Fruit fly (Drosophila melanogaster) whole organism, wandering third instar larva: ENCODE measurements around the gene Pex3.

Source experiments
- Abd-B ChIP-seq: fragments of >200 bp; optimal IDR thresholded peaks from 2 replicates; lab custom pipeline; 2017; ENCODE audit warnings: missing biosample characterization, missing genetic modification characterization
- CG32264 ChIP-seq: fragments of 200-800 bp; sonication (Bioruptor generic); optimal IDR thresholded peaks from 2 replicates; lab custom pipeline; 2016; ENCODE audit warnings: missing biosample characterization, missing genetic modification characterization
- CG9705 ChIP-seq: fragments of 200-800 bp; sonication (Bioruptor generic); optimal IDR thresholded peaks from 2 replicates; lab custom pipeline; 2018; ENCODE audit warnings: missing biosample characterization, mild to moderate bottlenecking, missing genetic modification characterization
- CrebA ChIP-seq: fragments of 200-800 bp; sonication (Bioruptor generic); optimal IDR thresholded peaks from 2 replicates; lab custom pipeline; 2016; ENCODE audit warnings: missing biosample characterization, mild to moderate bottlenecking, missing genetic modification characterization, borderline replicate concordance
- Dfd ChIP-seq: fragments of >200 bp; optimal IDR thresholded peaks from 2 replicates; lab custom pipeline; 2017; ENCODE audit warnings: missing biosample characterization, missing genetic modification characterization
- Dif ChIP-seq: fragments of 200-275, 200-300 bp; sonication (Bioruptor generic); optimal IDR thresholded peaks from 2 replicates; lab custom pipeline; 2018; ENCODE audit warnings: missing biosample characterization, missing genetic modification characterization; ENCODE audit not compliant: partially characterized antibody
- GATAd ChIP-seq: sonication (Bioruptor generic); optimal IDR thresholded peaks from 2 replicates; lab custom pipeline; 2016; ENCODE audit warnings: missing biosample characterization, missing genetic modification characterization
- HLH106 ChIP-seq: fragments of 200-800 bp; optimal IDR thresholded peaks from 3 replicates; lab custom pipeline; 2019; ENCODE audit warnings: missing biosample characterization, mild to moderate bottlenecking, missing genetic modification characterization, moderate library complexity
- Hnf4 ChIP-seq: fragments of 200-800 bp; sonication (Bioruptor generic); optimal IDR thresholded peaks from 2 replicates; lab custom pipeline; 2016; ENCODE audit warnings: missing biosample characterization, mild to moderate bottlenecking, missing genetic modification characterization
- Hr78 ChIP-seq: fragments of >200 bp; optimal IDR thresholded peaks from 2 replicates; lab custom pipeline; 2017; ENCODE audit warnings: missing biosample characterization, missing genetic modification characterization
- Hr83 ChIP-seq: fragments of 200-300 bp; sonication (Bioruptor generic); optimal IDR thresholded peaks from 2 replicates; lab custom pipeline; 2016; ENCODE audit warnings: missing biosample characterization, mild to moderate bottlenecking, missing genetic modification characterization, moderate library complexity; ENCODE audit not compliant: poor library complexity, severe bottlenecking
- Jra ChIP-seq: sonication (Bioruptor generic); optimal IDR thresholded peaks from 2 replicates; lab custom pipeline; 2016; ENCODE audit warnings: missing biosample characterization, missing genetic modification characterization
- Mio ChIP-seq: sonication (Bioruptor generic); optimal IDR thresholded peaks from 2 replicates; lab custom pipeline; 2016; ENCODE audit warnings: missing biosample characterization, missing genetic modification characterization
- Myc ChIP-seq: fragments of >200 bp; optimal IDR thresholded peaks from 2 replicates; lab custom pipeline; 2017
- N ChIP-seq: fragments of >200 bp; optimal IDR thresholded peaks from 2 replicates; lab custom pipeline; 2018; ENCODE audit warnings: missing biosample characterization, missing external identifiers, missing genetic modification characterization
- OdsH ChIP-seq: fragments of 200-800 bp; sonication (Bioruptor generic); optimal IDR thresholded peaks from 2 replicates; lab custom pipeline; 2016; ENCODE audit warnings: missing biosample characterization, mild to moderate bottlenecking, missing genetic modification characterization
- Rel ChIP-seq, 2 experiments: fragments of 200-800 bp; sonication (Bioruptor generic) in 1 of 2; optimal IDR thresholded peaks; 2 replicates in 1 of 2; 3 replicates in 1 of 2; lab custom pipeline; 2016 to 2019; ENCODE audit warnings: mild to moderate bottlenecking in 2 of 2, missing biosample characterization in 2 of 2, missing genetic modification characterization in 2 of 2, moderate library complexity in 1 of 2
- Sp1 ChIP-seq: fragments of 200-800 bp; sonication (Bioruptor generic); optimal IDR thresholded peaks from 3 replicates; lab custom pipeline; 2019; ENCODE audit warnings: missing biosample characterization, mild to moderate bottlenecking, missing genetic modification characterization, moderate library complexity
- Vsx2 ChIP-seq: fragments of 200-300, 225-300 bp; sonication (Bioruptor generic); optimal IDR thresholded peaks from 2 replicates; lab custom pipeline; 2018; ENCODE audit warnings: missing biosample characterization, missing genetic modification characterization; ENCODE audit not compliant: partially characterized antibody
- br ChIP-seq: fragments of 200-800 bp; sonication (Bioruptor generic); optimal IDR thresholded peaks from 2 replicates; lab custom pipeline; 2016; ENCODE audit warnings: missing biosample characterization, missing genetic modification characterization
- brk ChIP-seq: fragments of 200-800 bp; sonication (Bioruptor generic); optimal IDR thresholded peaks from 2 replicates; lab custom pipeline; 2016; ENCODE audit warnings: missing biosample characterization, mild to moderate bottlenecking, missing genetic modification characterization
- dl ChIP-seq, 2 experiments: fragments of 175-275, 200-275 bp in 1 of 2; fragments of 200-275 bp in 1 of 2; sonication (Bioruptor generic); optimal IDR thresholded peaks; lab custom pipeline; 2018; ENCODE audit warnings: mild to moderate bottlenecking in 2 of 2, missing biosample characterization in 2 of 2, missing genetic modification characterization in 2 of 2, moderate library complexity in 2 of 2; ENCODE audit not compliant: partially characterized antibody in 2 of 2, insufficient read depth in 1 of 2
- dmrt93B ChIP-seq: fragments of 200-800 bp; sonication (Bioruptor generic); optimal IDR thresholded peaks from 2 replicates; lab custom pipeline; 2018; ENCODE audit warnings: missing biosample characterization, mild to moderate bottlenecking, missing genetic modification characterization
- dsf ChIP-seq: sonication (Bioruptor generic); optimal IDR thresholded peaks from 2 replicates; lab custom pipeline; 2016; ENCODE audit warnings: missing biosample characterization, missing genetic modification characterization, borderline replicate concordance
- ey ChIP-seq: fragments of 200-800 bp; sonication (Bioruptor generic); optimal IDR thresholded peaks from 2 replicates; lab custom pipeline; 2016; ENCODE audit warnings: missing biosample characterization, missing genetic modification characterization
- foxo ChIP-seq, 2 experiments: fragments of 200-800 bp; sonication (Bioruptor generic); optimal IDR thresholded peaks; 2 replicates in 1 of 2; 3 replicates in 1 of 2; lab custom pipeline; 2016 to 2017; ENCODE audit warnings: missing biosample characterization in 2 of 2, missing genetic modification characterization in 2 of 2
- fru ChIP-seq: fragments of 200-800 bp; sonication (Bioruptor generic); optimal IDR thresholded peaks from 3 replicates; lab custom pipeline; 2016; ENCODE audit warnings: missing biosample characterization, mild to moderate bottlenecking, missing genetic modification characterization
- h ChIP-seq: fragments of 200-800 bp; sonication (Bioruptor generic); optimal IDR thresholded peaks from 3 replicates; lab custom pipeline; 2016; ENCODE audit warnings: missing biosample characterization, mild to moderate bottlenecking, missing genetic modification characterization
- jim ChIP-seq: fragments of 175-275, 200-325 bp; sonication (Bioruptor generic); optimal IDR thresholded peaks from 2 replicates; lab custom pipeline; 2016; ENCODE audit warnings: missing biosample characterization, mild to moderate bottlenecking, missing genetic modification characterization
- lola ChIP-seq: fragments of >200 bp; optimal IDR thresholded peaks from 2 replicates; lab custom pipeline; 2017; ENCODE audit warnings: missing biosample characterization, missing genetic modification characterization
- pan ChIP-seq: fragments of >200 bp; optimal IDR thresholded peaks from 2 replicates; lab custom pipeline; 2017
- psq ChIP-seq: fragments of 200-800 bp; sonication (Bioruptor generic); optimal IDR thresholded peaks from 3 replicates; lab custom pipeline; 2017; ENCODE audit warnings: missing biosample characterization, mild to moderate bottlenecking, missing genetic modification characterization, moderate library complexity
- rgr ChIP-seq: fragments of 200-800 bp; sonication (Bioruptor generic); optimal IDR thresholded peaks from 3 replicates; lab custom pipeline; 2016; ENCODE audit warnings: missing biosample characterization, mild to moderate bottlenecking, missing genetic modification characterization
- sage ChIP-seq: fragments of 200-800 bp; sonication (Bioruptor generic); optimal IDR thresholded peaks from 2 replicates; lab custom pipeline; 2016; ENCODE audit warnings: missing biosample characterization, mild to moderate bottlenecking, missing genetic modification characterization
- sv ChIP-seq: fragments of 200-800 bp; sonication (Bioruptor generic); optimal IDR thresholded peaks from 3 replicates; lab custom pipeline; 2016; ENCODE audit warnings: missing biosample characterization, missing genetic modification characterization
- tai ChIP-seq: sonication (Bioruptor generic); optimal IDR thresholded peaks from 2 replicates; lab custom pipeline; 2016; ENCODE audit warnings: missing biosample characterization, missing genetic modification characterization
- usp ChIP-seq: fragments of >200 bp; optimal IDR thresholded peaks from 2 replicates; lab custom pipeline; 2017; ENCODE audit warnings: missing biosample characterization, missing genetic modification characterization
- woc ChIP-seq: sonication (Bioruptor generic); optimal IDR thresholded peaks from 2 replicates; lab custom pipeline; 2016; ENCODE audit warnings: missing biosample characterization, mild to moderate bottlenecking, missing genetic modification characterization

Pex3 gene

dm6 chr3L:15140268-15140957 is 3.7 kb upstream of the Pex3 start:
- TF ChIP-seq brk (GFP tag; lab: Kevin White, UChicago): no peak
- TF ChIP-seq Hr83 (GFP tag; lab: Kevin White, UChicago): peak; percentile 29
- TF ChIP-seq Rel (GFP tag; optimal IDR thresholded peaks at IDR 0.05; lab: Kevin White, UChicago): no peak
- TF ChIP-seq Rel (tag; optimal IDR thresholded peaks at IDR 0.05; lab: Kevin White, UChicago): peak; percentile 28
- TF ChIP-seq, all 38 proteins: peak for 2

- TF ChIP-seq Sp1 (GFP tag; lab: Kevin White, UChicago) (peak; percentile 15), Mio (no peak), sv (GFP tag; lab: Kevin White, UChicago) (no peak), sage (GFP tag; lab: Kevin White, UChicago) (no peak), Vsx2 (GFP tag; lab: Kevin White, UChicago) (no peak), brk (GFP tag; lab: Kevin White, UChicago) (no peak), dmrt93B (GFP tag; lab: Kevin White, UChicago) (no peak), HLH106 (tag; lab: Kevin White, UChicago) (peak; percentile 31), foxo (GFP tag; optimal IDR thresholded peaks at IDR 0.05; lab: Kevin White, UChicago) (peak in 1 of 2 experiments; percentile 28), usp (GFP tag; lab: Kevin White, UChicago) (no peak), br (GFP tag; lab: Kevin White, UChicago) (peak; percentile 3), h (peak; percentile 30), CG32264 (no peak), rgr (GFP tag; lab: Kevin White, UChicago) (peak; percentile 43), Hnf4 (GFP tag; lab: Kevin White, UChicago) (no peak), CG9705 (no peak), Myc (lab: Kevin White, UChicago) (peak; percentile 75), tai (GFP tag; lab: Kevin White, UChicago) (no peak), dsf (GFP tag; lab: Kevin White, UChicago) (no peak), Jra (GFP tag; lab: Kevin White, UChicago) (peak; percentile 32), GATAd (GFP tag; lab: Kevin White, UChicago) (no peak), dl (GFP tag; optimal IDR thresholded peaks at IDR 0.05; lab: Kevin White, UChicago; ENCODE audit: insufficient read depth in 1 of 2, partially characterized antibody in 2 of 2) (peak; percentile 6 to 43), Rel (GFP tag; optimal IDR thresholded peaks at IDR 0.05; lab: Kevin White, UChicago) (no peak), Rel (tag; optimal IDR thresholded peaks at IDR 0.05; lab: Kevin White, UChicago) (peak; percentile 20), Dfd (GFP tag; lab: Kevin White, UChicago) (no peak), Abd-B (GFP tag; lab: Kevin White, UChicago) (no peak), jim (GFP tag; lab: Kevin White, UChicago) (no peak), Hr83 (GFP tag; lab: Kevin White, UChicago) (no peak), psq (no peak), pan (lab: Kevin White, UChicago) (no peak), N (GFP tag; lab: Kevin White, UChicago) (no peak), OdsH (GFP tag; lab: Kevin White, UChicago) (no peak), fru (GFP tag; lab: Kevin White, UChicago) (peak; percentile 16), lola (no peak), woc (GFP tag; lab: Kevin White, UChicago) (peak; percentile 5), CrebA (GFP tag; lab: Kevin White, UChicago) (no peak), Hr78 (no peak), ey (no peak), Dif (GFP tag; lab: Kevin White, UChicago) (peak; percentile 37)
Observed at dm6 chr3L:15141118-15142003, 2.8 kb upstream of the Pex3 start.
